Worm (Caenorhabditis elegans): ENCODE data around the gene cup-16.

The cup-16 gene

ce11 chrII:8668871-8669270, 38.1 kb upstream of the cup-16 start:
- TF ChIP-seq nhr-11 (tag; optimal IDR thresholded peaks at IDR 0.05) = no peak
- TF ChIP-seq unc-55 (GFP tag; optimal IDR thresholded peaks at IDR 0.05) = no peak
- TF ChIP-seq snpc-4 (tag; optimal IDR thresholded peaks at IDR 0.05) = no peak
- no peak for TF ChIP-seq sma-9 (GFP tag; optimal IDR thresholded peaks at IDR 0.05)
- no peak for TF ChIP-seq sma-9 (tag; optimal IDR thresholded peaks at IDR 0.05)
- no peak for TF ChIP-seq lin-11 (tag; optimal IDR thresholded peaks at IDR 0.05)
- TF ChIP-seq lin-13 (GFP tag; optimal IDR thresholded peaks at IDR 0.05) = no peak

DNA sequence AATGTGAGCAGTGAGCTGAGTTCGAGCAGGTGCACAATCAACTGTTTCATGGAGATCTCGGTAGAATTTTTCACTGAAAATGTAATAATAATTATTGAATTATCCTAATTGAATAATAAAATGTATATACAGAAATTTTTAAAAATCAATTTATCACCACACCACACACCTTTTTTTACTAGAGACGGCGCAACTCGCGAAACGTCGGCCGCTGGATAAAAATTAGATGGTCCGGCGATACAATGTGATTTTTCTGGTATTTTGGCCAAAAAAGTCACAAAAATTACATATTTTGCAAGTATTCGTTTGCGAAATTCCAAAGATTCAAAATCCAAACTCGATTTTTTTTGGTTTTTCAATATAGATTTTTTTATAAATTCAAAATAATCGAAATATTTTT, 36.1 kb upstream of the cup-16 start:
- TF ChIP-seq unc-62 (GFP tag; optimal IDR thresholded peaks at IDR 0.05) (no peak), snpc-4 (tag; optimal IDR thresholded peaks at IDR 0.05) (peak; percentile 35)

DNA sequence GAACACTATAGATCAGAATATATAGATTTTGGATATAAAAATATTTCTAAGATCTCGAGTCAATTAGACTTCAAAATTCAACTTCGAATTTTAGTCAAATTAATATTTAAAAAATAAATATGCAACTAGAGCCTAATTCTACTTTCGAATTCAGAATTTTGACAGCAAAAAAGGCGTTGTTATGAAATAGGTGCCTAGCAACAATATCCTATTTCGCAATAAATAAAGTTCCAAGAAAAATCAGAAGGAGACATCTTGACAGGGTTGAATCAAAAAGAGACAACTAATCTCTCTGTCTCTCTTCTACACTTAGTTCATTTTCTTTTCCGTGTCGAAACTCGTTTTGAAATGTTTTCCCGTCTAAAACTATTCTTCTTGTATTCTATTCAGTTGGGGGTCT, 31.6 kb upstream of the cup-16 start:
- TF ChIP-seq nhr-25 (tag; optimal IDR thresholded peaks at IDR 0.05) (peak; percentile 16), elt-3 (tag; optimal IDR thresholded peaks at IDR 0.05) (no peak)

- TF ChIP-seq fos-1 (tag; optimal IDR thresholded peaks at IDR 0.05) (peak; percentile 40), alr-1 (tag; optimal IDR thresholded peaks at IDR 0.05) (no peak)
Measured at ce11 chrII:8679799-8680198, 27.2 kb upstream of the cup-16 start.

DNA sequence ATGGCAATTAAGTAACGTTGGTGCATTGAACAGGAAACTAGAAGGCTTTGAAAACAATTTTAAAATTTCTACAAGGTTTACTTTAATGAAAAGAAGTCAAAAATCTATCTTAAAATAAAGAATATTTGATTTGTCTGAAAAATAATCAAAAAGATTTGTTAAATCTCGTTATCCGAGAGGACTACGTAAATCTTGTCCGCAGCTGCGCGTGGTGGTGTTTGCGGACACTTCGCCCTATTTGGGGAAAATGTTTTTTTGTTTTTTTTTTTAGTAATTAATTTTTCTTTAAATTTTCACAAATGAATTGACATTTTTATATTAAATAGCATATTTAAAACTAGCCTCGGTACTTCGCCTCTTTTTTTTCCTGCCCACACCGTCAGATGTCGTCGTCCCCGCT, 23.0 kb upstream of the cup-16 start:
- TF ChIP-seq C34F6.9 (tag; optimal IDR thresholded peaks at IDR 0.05) (peak; percentile 84), nhr-21 (tag; optimal IDR thresholded peaks at IDR 0.05) (no peak), lin-13 (GFP tag; optimal IDR thresholded peaks at IDR 0.05) (peak; percentile 72), unc-55 (GFP tag; optimal IDR thresholded peaks at IDR 0.05) (peak; percentile 71), crh-2 (tag; optimal IDR thresholded peaks at IDR 0.05) (peak; percentile 59), fos-1 (tag; optimal IDR thresholded peaks at IDR 0.05) (peak; percentile 14), elt-3 (tag; optimal IDR thresholded peaks at IDR 0.05) (no peak), Y55F3AM.14 (GFP tag; optimal IDR thresholded peaks at IDR 0.05) (no peak), elt-1 (tag; optimal IDR thresholded peaks at IDR 0.05) (no peak), lsy-2 (tag; optimal IDR thresholded peaks at IDR 0.05) (peak; percentile 38 to 79), mdl-1 (tag; optimal IDR thresholded peaks at IDR 0.05) (no peak), sma-9 (GFP tag; optimal IDR thresholded peaks at IDR 0.05) (peak; percentile 49), sma-9 (tag; optimal IDR thresholded peaks at IDR 0.05) (no peak)

- TF ChIP-seq fos-1 (tag; optimal IDR thresholded peaks at IDR 0.05) = peak; percentile 53
- no peak for TF ChIP-seq lin-39 (tag; optimal IDR thresholded peaks at IDR 0.05)
Measured at ce11 chrII:8684824-8685223, 22.1 kb upstream of the cup-16 start, which contains the start of gene hgap-2. Gene hgap-2 (minus strand): TSS chrII:8684924.

- TF ChIP-seq lin-39 (tag; optimal IDR thresholded peaks at IDR 0.05) (no peak), ZK546.5 (tag; optimal IDR thresholded peaks at IDR 0.05) (no peak), elt-3 (tag; optimal IDR thresholded peaks at IDR 0.05) (no peak), ceh-16 (tag; optimal IDR thresholded peaks at IDR 0.05) (no peak), lin-11 (tag; optimal IDR thresholded peaks at IDR 0.05) (no peak), lsy-2 (tag; optimal IDR thresholded peaks at IDR 0.05) (no peak), ceh-82 (tag; optimal IDR thresholded peaks at IDR 0.05) (no peak), nhr-23 (tag; optimal IDR thresholded peaks at IDR 0.05) (no peak), ama-1 (optimal IDR thresholded peaks at IDR 0.05) (no peak), mab-5 (tag; optimal IDR thresholded peaks at IDR 0.05) (no peak), egl-27 (tag; optimal IDR thresholded peaks at IDR 0.05) (no peak), crh-2 (tag; optimal IDR thresholded peaks at IDR 0.05) (no peak), ztf-4 (tag; optimal IDR thresholded peaks at IDR 0.05) (no peak), nhr-77 (tag; optimal IDR thresholded peaks at IDR 0.05) (no peak), ztf-11 (tag; optimal IDR thresholded peaks at IDR 0.05) (no peak), fos-1 (tag; optimal IDR thresholded peaks at IDR 0.05) (no peak), ztf-1 (GFP tag; conservative IDR thresholded peaks at IDR 0.05) (no peak), aly-2 (tag; optimal IDR thresholded peaks at IDR 0.05) (no peak), nhr-237 (tag; optimal IDR thresholded peaks at IDR 0.05) (no peak), nhr-12 (tag; optimal IDR thresholded peaks at IDR 0.05) (no peak)
Measured at ce11 chrII:8685623-8686022, 21.3 kb upstream of the cup-16 start, which contains the start of gene C34C6.9. Gene C34C6.9 (plus strand): TSS chrII:8685923.
